Fruit fly (Drosophila melanogaster): ENCODE results near the gene Rev1.

The Rev1 gene

dm6 chr3L:637329-638030 lies 16.7 kb upstream of the Rev1 start:
- TF ChIP-seq tj (GFP tag; optimal IDR thresholded peaks at IDR 0.05) (peak; percentile 33), CG7101 (tag; optimal IDR thresholded peaks at IDR 0.05) (no peak), CG14711 (tag; optimal IDR thresholded peaks at IDR 0.05) (no peak), kay (GFP tag; ENCODE audit: borderline replicate concordance) (peak; percentile 61), cic (GFP tag; optimal IDR thresholded peaks at IDR 0.05) (no peak), CG12768 (GFP tag; optimal IDR thresholded peaks at IDR 0.05) (peak; percentile 47), CG7045 (GFP tag; optimal IDR thresholded peaks at IDR 0.05) (no peak), Crg-1 (GFP tag; optimal IDR thresholded peaks at IDR 0.05) (no peak), toe (GFP tag; optimal IDR thresholded peaks at IDR 0.05) (no peak), Clk (GFP tag; optimal IDR thresholded peaks at IDR 0.05) (no peak), bab1 (GFP tag; optimal IDR thresholded peaks at IDR 0.05) (no peak), Mnt (GFP tag; optimal IDR thresholded peaks at IDR 0.05) (no peak), cnc (optimal IDR thresholded peaks at IDR 0.05) (no peak), CG11617 (GFP tag; optimal IDR thresholded peaks at IDR 0.05) (no peak), CG33017 (tag; optimal IDR thresholded peaks at IDR 0.05) (no peak), ovo (GFP tag; optimal IDR thresholded peaks at IDR 0.05) (no peak), pad (GFP tag; optimal IDR thresholded peaks at IDR 0.05) (no peak), CG1620 (GFP tag; optimal IDR thresholded peaks at IDR 0.05) (no peak), Hr96 (GFP tag; optimal IDR thresholded peaks at IDR 0.05) (no peak)

DNA sequence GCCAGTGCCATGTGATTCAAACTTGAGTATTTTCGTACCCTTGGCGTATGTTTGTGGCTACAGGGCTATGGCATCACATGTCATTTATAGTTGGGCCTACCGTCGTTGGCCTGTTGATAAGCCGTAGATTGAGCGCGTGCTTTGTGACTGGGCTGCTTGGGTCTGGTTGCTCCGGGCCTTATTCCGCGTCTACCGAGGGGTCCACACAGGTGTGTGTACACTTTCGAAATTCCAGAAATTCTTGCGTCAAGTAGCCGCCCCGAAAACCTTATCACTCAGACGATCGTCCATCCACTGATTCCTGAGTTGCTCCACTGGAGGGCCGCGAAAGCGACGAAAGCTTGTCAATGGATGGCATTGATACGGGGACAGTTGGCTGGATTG lies 16.1 kb upstream of the Rev1 start:
- TF ChIP-seq kay (GFP tag; ENCODE audit: borderline replicate concordance) (peak; percentile 26), cnc (optimal IDR thresholded peaks at IDR 0.05) (no peak), pad (GFP tag; optimal IDR thresholded peaks at IDR 0.05) (no peak), Clk (GFP tag; optimal IDR thresholded peaks at IDR 0.05) (no peak), CG1620 (GFP tag; optimal IDR thresholded peaks at IDR 0.05) (no peak), ovo (GFP tag; optimal IDR thresholded peaks at IDR 0.05) (no peak), bab1 (GFP tag; optimal IDR thresholded peaks at IDR 0.05) (no peak), Mnt (GFP tag; optimal IDR thresholded peaks at IDR 0.05) (peak; percentile 63), CG5204 (GFP tag; optimal IDR thresholded peaks at IDR 0.05) (peak; percentile 2), cic (GFP tag; optimal IDR thresholded peaks at IDR 0.05) (peak; percentile 73), CG12768 (GFP tag; optimal IDR thresholded peaks at IDR 0.05) (no peak), CG33017 (tag; optimal IDR thresholded peaks at IDR 0.05) (no peak), toe (GFP tag; optimal IDR thresholded peaks at IDR 0.05) (no peak)

dm6 chr3L:638757-639353 lies 15.3 kb upstream of the Rev1 start:
- TF ChIP-seq pad (GFP tag; optimal IDR thresholded peaks at IDR 0.05) (no peak), Hr96 (GFP tag; optimal IDR thresholded peaks at IDR 0.05) (peak; percentile 16), ovo (GFP tag; optimal IDR thresholded peaks at IDR 0.05) (no peak), kay (GFP tag; ENCODE audit: borderline replicate concordance) (peak; percentile 72)

- TF ChIP-seq pad (GFP tag; optimal IDR thresholded peaks at IDR 0.05) (peak; percentile 39), cnc (optimal IDR thresholded peaks at IDR 0.05) (no peak)
Measured at dm6 chr3L:639460-640103, 14.6 kb upstream of the Rev1 start.

dm6 chr3L:640324-640974 lies 13.7 kb upstream of the Rev1 start:
- peak; percentile 81 for TF ChIP-seq pad (GFP tag; optimal IDR thresholded peaks at IDR 0.05)
- TF ChIP-seq CG7045 (GFP tag; optimal IDR thresholded peaks at IDR 0.05), result no peak
- no peak for TF ChIP-seq cnc (optimal IDR thresholded peaks at IDR 0.05)
- peak; percentile 97 for TF ChIP-seq tj (GFP tag; optimal IDR thresholded peaks at IDR 0.05)
- TF ChIP-seq CG5204 (GFP tag; optimal IDR thresholded peaks at IDR 0.05), result no peak
- no peak for TF ChIP-seq CG12768 (GFP tag; optimal IDR thresholded peaks at IDR 0.05)
- TF ChIP-seq Clk (GFP tag; optimal IDR thresholded peaks at IDR 0.05), result no peak
- peak; percentile 62 for TF ChIP-seq CG11617 (GFP tag; optimal IDR thresholded peaks at IDR 0.05)
- TF ChIP-seq toe (GFP tag; optimal IDR thresholded peaks at IDR 0.05), result no peak
- peak; percentile 69 for TF ChIP-seq CG7101 (tag; optimal IDR thresholded peaks at IDR 0.05)
- TF ChIP-seq CG33017 (tag; optimal IDR thresholded peaks at IDR 0.05), result no peak
- peak; percentile 81 for TF ChIP-seq ovo (GFP tag; optimal IDR thresholded peaks at IDR 0.05)
- TF ChIP-seq Hr96 (GFP tag; optimal IDR thresholded peaks at IDR 0.05), result peak; percentile 56
- TF ChIP-seq CG14711 (tag; optimal IDR thresholded peaks at IDR 0.05), result peak; percentile 72
- no peak for TF ChIP-seq kay (GFP tag; ENCODE audit: borderline replicate concordance)
- TF ChIP-seq CG1620 (GFP tag; optimal IDR thresholded peaks at IDR 0.05), result peak; percentile 67
- no peak for TF ChIP-seq cic (GFP tag; optimal IDR thresholded peaks at IDR 0.05)
- TF ChIP-seq Mnt (GFP tag; optimal IDR thresholded peaks at IDR 0.05), result peak; percentile 32
- TF ChIP-seq Crg-1 (GFP tag; optimal IDR thresholded peaks at IDR 0.05), result peak; percentile 22
- peak; percentile 79 for TF ChIP-seq bab1 (GFP tag; optimal IDR thresholded peaks at IDR 0.05)

DNA sequence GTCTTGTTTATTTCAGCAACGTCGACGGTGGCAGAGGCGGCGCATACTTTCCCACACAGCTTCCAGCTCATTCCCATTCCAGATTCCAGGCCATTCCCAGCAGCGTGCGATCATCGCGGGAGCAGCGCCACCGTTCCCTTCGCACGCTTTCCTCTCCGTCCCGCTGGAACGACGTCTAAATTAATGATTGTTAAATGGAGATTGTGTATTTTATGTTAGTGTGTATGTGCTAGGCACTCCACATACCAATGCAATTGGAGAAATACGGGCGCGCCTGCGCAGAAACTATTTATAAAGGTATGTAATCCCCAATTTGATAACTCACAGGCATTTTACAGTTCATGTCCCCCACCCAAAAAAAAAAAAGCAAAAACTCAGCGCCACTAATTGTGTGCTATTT lies 12.7 kb upstream of the Rev1 start:
- no peak for TF ChIP-seq CG1620 (GFP tag; optimal IDR thresholded peaks at IDR 0.05)
- no peak for TF ChIP-seq CG7045 (GFP tag; optimal IDR thresholded peaks at IDR 0.05)
- no peak for TF ChIP-seq Clk (GFP tag; optimal IDR thresholded peaks at IDR 0.05)
- TF ChIP-seq CG11617 (GFP tag; optimal IDR thresholded peaks at IDR 0.05), result no peak
- TF ChIP-seq CG33017 (tag; optimal IDR thresholded peaks at IDR 0.05), result no peak
- no peak for TF ChIP-seq toe (GFP tag; optimal IDR thresholded peaks at IDR 0.05)
- no peak for TF ChIP-seq Hr96 (GFP tag; optimal IDR thresholded peaks at IDR 0.05)

All from whole organism, adult.